Worm (Caenorhabditis elegans) whole organism, late embryonic: ENCODE measurements around the gene C23H3.2.

ENCODE experiments used
- F13H6.1 ChIP-seq: sonication (generic microtip); optimal IDR thresholded peaks from 2 replicates; lab custom pipeline; 2016; ENCODE audit warnings: missing genetic modification characterization, missing compliant biosample characterization
- K02D7.2 ChIP-seq: sonication (generic microtip); optimal IDR thresholded peaks from 2 replicates; lab custom pipeline; 2017; ENCODE audit warnings: mild to moderate bottlenecking, missing genetic modification characterization, missing compliant biosample characterization
- T23F11.4 ChIP-seq: fragments of 200-800 bp; sonication (Bioruptor generic); optimal IDR thresholded peaks from 2 replicates; lab custom pipeline; 2018; ENCODE audit warnings: mild to moderate bottlenecking, missing genetic modification characterization, missing compliant biosample characterization
- ahr-1 ChIP-seq: sonication (generic microtip); optimal IDR thresholded peaks from 2 replicates; lab custom pipeline; 2016; ENCODE audit warnings: missing genetic modification characterization, missing compliant biosample characterization
- ceh-2 ChIP-seq: sonication (generic microtip); optimal IDR thresholded peaks from 2 replicates; lab custom pipeline; 2016; ENCODE audit warnings: missing genotype, missing genetic modification characterization, missing compliant biosample characterization
- ceh-22 ChIP-seq: sonication (generic microtip); optimal IDR thresholded peaks from 2 replicates; lab custom pipeline; 2017; ENCODE audit warnings: missing biosample characterization, missing genetic modification characterization
- ceh-24 ChIP-seq: sonication (generic microtip); optimal IDR thresholded peaks from 2 replicates; lab custom pipeline; 2016; ENCODE audit warnings: mild to moderate bottlenecking, missing genetic modification characterization, missing compliant biosample characterization
- ceh-30 ChIP-seq: fragments of 150-350 bp; optimal IDR thresholded peaks from 2 replicates; lab custom pipeline; 2014; ENCODE audit warnings: missing biosample characterization, missing genetic modification characterization
- ceh-34 ChIP-seq: sonication (generic microtip); optimal IDR thresholded peaks from 2 replicates; lab custom pipeline; 2016; ENCODE audit warnings: mild to moderate bottlenecking, missing genetic modification characterization, missing compliant biosample characterization
- ceh-45 ChIP-seq: fragments of 200-800 bp; sonication (Bioruptor generic); IDR thresholded peaks from 2 replicates; pipeline ENCODE4 v1.3.6; 2022; ENCODE audit warnings: missing genetic modification reagents, missing genetic modification characterization, missing compliant biosample characterization
- ceh-48 ChIP-seq: sonication (generic microtip); optimal IDR thresholded peaks from 2 replicates; lab custom pipeline; 2016; ENCODE audit warnings: missing genetic modification characterization, inconsistent platforms, missing compliant biosample characterization
- ceh-6 ChIP-seq: fragments of 200-800 bp; sonication (Bioruptor generic); optimal IDR thresholded peaks from 2 replicates; lab custom pipeline; 2018; ENCODE audit warnings: mild to moderate bottlenecking, missing genetic modification characterization, missing compliant biosample characterization
- elt-2 ChIP-seq: sonication (generic microtip); optimal IDR thresholded peaks from 2 replicates; lab custom pipeline; 2016; ENCODE audit warnings: missing genetic modification reagents, missing genetic modification characterization, missing compliant biosample characterization
- elt-4 ChIP-seq: sonication (generic microtip); optimal IDR thresholded peaks from 2 replicates; lab custom pipeline; 2016; ENCODE audit warnings: missing genetic modification characterization, missing compliant biosample characterization
- ets-4 ChIP-seq: sonication (generic microtip); optimal IDR thresholded peaks from 2 replicates; lab custom pipeline; 2016; ENCODE audit warnings: missing genetic modification characterization, missing compliant biosample characterization
- fax-1 ChIP-seq: sonication (generic microtip); optimal IDR thresholded peaks from 2 replicates; lab custom pipeline; 2016; ENCODE audit warnings: missing genotype, missing genetic modification characterization, missing compliant biosample characterization
- fkh-6 ChIP-seq: sonication (generic microtip); optimal IDR thresholded peaks from 2 replicates; lab custom pipeline; 2016; ENCODE audit warnings: missing genetic modification characterization, missing compliant biosample characterization
- gmeb-2 ChIP-seq: sonication (generic microtip); optimal IDR thresholded peaks from 2 replicates; lab custom pipeline; 2016; ENCODE audit warnings: missing genetic modification characterization, inconsistent platforms, missing compliant biosample characterization
- hlh-13 ChIP-seq: fragments of 200-800 bp; sonication (Bioruptor generic); optimal IDR thresholded peaks from 2 replicates; lab custom pipeline; 2018; ENCODE audit warnings: mild to moderate bottlenecking, missing genetic modification characterization, missing compliant biosample characterization
- hlh-15 ChIP-seq: sonication (generic microtip); optimal IDR thresholded peaks from 2 replicates; lab custom pipeline; 2016; ENCODE audit warnings: missing genetic modification characterization, missing compliant biosample characterization
- hlh-30 ChIP-seq: sonication (generic microtip); optimal IDR thresholded peaks from 2 replicates; lab custom pipeline; 2017; ENCODE audit warnings: antibody characterized with exemption, missing genetic modification characterization, missing compliant biosample characterization; ENCODE audit not compliant: insufficient read depth
- hlh-6 ChIP-seq: sonication (generic microtip); optimal IDR thresholded peaks from 2 replicates; lab custom pipeline; 2016; ENCODE audit warnings: missing genotype, missing genetic modification characterization, missing compliant biosample characterization
- lim-6 ChIP-seq: sonication (generic microtip); optimal IDR thresholded peaks from 2 replicates; lab custom pipeline; 2016; ENCODE audit warnings: missing genetic modification characterization, missing compliant biosample characterization
- nhr-11 ChIP-seq: fragments of 150-350 bp; optimal IDR thresholded peaks from 2 replicates; lab custom pipeline; 2014; ENCODE audit warnings: missing biosample characterization, missing genetic modification characterization
- nhr-232 ChIP-seq: sonication (generic microtip); optimal IDR thresholded peaks from 2 replicates; lab custom pipeline; 2016; ENCODE audit warnings: missing genetic modification characterization, missing compliant biosample characterization
- npax-4 ChIP-seq: sonication (generic microtip); optimal IDR thresholded peaks from 2 replicates; lab custom pipeline; 2016; ENCODE audit warnings: missing genetic modification characterization, missing compliant biosample characterization
- pax-1 ChIP-seq: fragments of 150-350 bp; optimal IDR thresholded peaks from 2 replicates; lab custom pipeline; 2014; ENCODE audit warnings: missing biosample characterization, missing genetic modification characterization
- pha-2 ChIP-seq: sonication (generic microtip); optimal IDR thresholded peaks from 2 replicates; lab custom pipeline; 2017; ENCODE audit warnings: mild to moderate bottlenecking, missing genetic modification characterization, missing compliant biosample characterization
- pqm-1 ChIP-seq: sonication (generic microtip); optimal IDR thresholded peaks from 2 replicates; lab custom pipeline; 2016; ENCODE audit warnings: missing genetic modification characterization, missing compliant biosample characterization
- pros-1 ChIP-seq: fragments of 150-350 bp; optimal IDR thresholded peaks from 2 replicates; lab custom pipeline; 2014; ENCODE audit warnings: missing biosample characterization, missing genetic modification reagents, missing genetic modification characterization
- rnt-1 ChIP-seq: sonication (generic microtip); optimal IDR thresholded peaks from 2 replicates; lab custom pipeline; 2016; ENCODE audit warnings: missing genetic modification characterization, missing compliant biosample characterization
- sdc-2 ChIP-seq: sonication (generic microtip); optimal IDR thresholded peaks from 2 replicates; lab custom pipeline; 2016; ENCODE audit warnings: missing genotype, missing genetic modification characterization, missing compliant biosample characterization
- syd-9 ChIP-seq: sonication (generic microtip); optimal IDR thresholded peaks from 2 replicates; lab custom pipeline; 2016; ENCODE audit warnings: mild to moderate bottlenecking, missing genetic modification characterization, moderate library complexity, missing compliant biosample characterization
- tbx-7 ChIP-seq: sonication (generic microtip); optimal IDR thresholded peaks from 2 replicates; lab custom pipeline; 2016; ENCODE audit warnings: missing genotype, missing genetic modification characterization, missing compliant biosample characterization
- unc-42 ChIP-seq: sonication (generic microtip); optimal IDR thresholded peaks from 2 replicates; lab custom pipeline; 2016; ENCODE audit warnings: missing genotype, missing genetic modification characterization, missing compliant biosample characterization
- unc-55 ChIP-seq: sonication (generic microtip); optimal IDR thresholded peaks from 2 replicates; lab custom pipeline; 2017; ENCODE audit warnings: missing biosample characterization, missing genetic modification reagents, missing genetic modification characterization
- zip-5 ChIP-seq: sonication (generic microtip); optimal IDR thresholded peaks from 2 replicates; lab custom pipeline; 2016; ENCODE audit warnings: missing genetic modification characterization, missing compliant biosample characterization
- ztf-16 ChIP-seq: sonication (generic microtip); optimal IDR thresholded peaks from 2 replicates; lab custom pipeline; 2017; ENCODE audit warnings: missing genetic modification characterization, missing compliant biosample characterization

Gene C23H3.2

DNA sequence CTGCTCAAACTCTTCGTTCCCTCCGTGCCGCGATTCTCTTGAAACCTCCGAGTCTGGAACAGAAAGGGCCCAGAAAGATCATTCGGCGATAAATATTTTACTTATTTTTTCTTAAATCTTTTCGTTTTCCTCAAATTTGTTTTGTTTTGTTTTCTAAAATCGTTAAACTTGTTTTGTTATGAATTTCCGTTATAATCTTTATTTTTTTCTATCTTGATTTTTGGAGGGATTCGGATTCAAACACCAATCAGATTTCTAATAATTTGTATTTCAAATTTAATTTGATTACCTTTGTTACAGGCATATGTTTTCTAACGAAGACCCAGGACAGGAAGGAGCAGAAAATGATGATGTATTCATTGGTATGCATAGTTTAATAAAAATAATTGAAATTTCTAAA is 13.8 kb upstream of the C23H3.2 start, which contains the start of gene C23H3.5:
Gene C23H3.5, plus strand, starts transcription at position 301 of the 400 bp plus-strand sequence.
- TF ChIP-seq gmeb-2 (tag; lab: Kevin White, UChicago) (no peak), ceh-34 (no peak), nhr-11 (tag; lab: Kevin White, UChicago) (no peak), fax-1 (tag; lab: Kevin White, UChicago) (no peak), ceh-22 (tag; lab: Kevin White, UChicago) (no peak), nhr-232 (tag; lab: Kevin White, UChicago) (no peak), syd-9 (tag; lab: Kevin White, UChicago) (no peak), sdc-2 (tag; lab: Kevin White, UChicago) (no peak)

DNA sequence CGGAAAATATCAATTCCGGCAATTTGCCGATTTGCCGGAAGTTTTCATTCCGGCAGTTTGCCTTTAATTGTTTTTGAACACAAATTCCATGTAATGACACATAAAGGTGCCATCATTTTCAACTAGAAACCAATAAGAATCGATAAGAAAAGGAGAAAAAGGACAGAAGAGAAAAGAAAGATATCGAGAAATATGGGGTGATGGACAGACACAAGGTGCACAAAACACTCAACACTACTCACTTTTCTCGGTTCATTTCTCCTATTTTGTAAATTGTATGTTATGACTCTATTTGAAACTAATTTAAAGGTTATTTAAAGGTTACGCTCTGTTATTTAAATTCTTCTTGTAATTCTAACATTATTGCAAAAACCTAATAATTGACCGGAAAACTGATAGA is 10.3 kb upstream of the C23H3.2 start:
- no peak for TF ChIP-seq F13H6.1
- TF ChIP-seq elt-2 (tag; lab: Kevin White, UChicago), result peak; percentile 4
- TF ChIP-seq, all 69 proteins: peak for 1

DNA sequence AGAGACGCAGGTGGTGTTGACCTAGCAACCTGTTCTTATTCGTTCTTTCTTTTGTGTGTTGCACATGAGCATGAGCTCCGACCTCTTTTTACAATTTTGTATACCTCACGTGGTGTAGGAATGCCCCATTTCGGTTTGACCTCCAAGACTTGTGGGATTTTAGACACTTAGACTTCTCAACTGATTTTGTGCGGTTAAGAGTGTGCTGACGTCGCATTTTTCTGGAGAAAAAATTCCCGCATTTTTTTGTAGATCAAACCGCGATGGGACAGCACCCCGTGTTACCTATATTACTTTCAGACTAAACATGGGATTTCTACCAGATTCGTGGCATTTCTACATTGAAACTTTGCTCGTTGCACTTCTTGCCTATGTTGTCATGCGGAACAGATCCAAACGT is 9.8 kb upstream of the C23H3.2 start, which contains the start of gene sptl-1:
Gene sptl-1, plus strand, starts transcription at position 301 of the 400 bp plus-strand sequence.
- TF ChIP-seq K02D7.2 (no peak), ahr-1 (tag; lab: Kevin White, UChicago) (no peak), rnt-1 (tag; lab: Kevin White, UChicago) (no peak), unc-55 (GFP tag; lab: Kevin White, UChicago) (no peak), tbx-7 (tag; lab: Kevin White, UChicago) (no peak), npax-4 (no peak), ztf-16 (tag; lab: Kevin White, UChicago) (no peak), fkh-6 (no peak), ceh-30 (tag; lab: Kevin White, UChicago) (no peak), pqm-1 (tag; lab: Kevin White, UChicago) (no peak), pha-2 (tag; lab: Kevin White, UChicago) (no peak), ets-4 (tag; lab: Kevin White, UChicago) (no peak), unc-42 (tag; lab: Kevin White, UChicago) (no peak), ceh-22 (tag; lab: Kevin White, UChicago) (no peak), zip-5 (no peak), pros-1 (tag; lab: Kevin White, UChicago) (no peak), elt-4 (tag; lab: Kevin White, UChicago) (no peak), lim-6 (tag; lab: Kevin White, UChicago) (no peak), pax-1 (tag; lab: Kevin White, UChicago) (no peak), T23F11.4 (GFP tag; lab: Kevin White, UChicago) (no peak)

DNA sequence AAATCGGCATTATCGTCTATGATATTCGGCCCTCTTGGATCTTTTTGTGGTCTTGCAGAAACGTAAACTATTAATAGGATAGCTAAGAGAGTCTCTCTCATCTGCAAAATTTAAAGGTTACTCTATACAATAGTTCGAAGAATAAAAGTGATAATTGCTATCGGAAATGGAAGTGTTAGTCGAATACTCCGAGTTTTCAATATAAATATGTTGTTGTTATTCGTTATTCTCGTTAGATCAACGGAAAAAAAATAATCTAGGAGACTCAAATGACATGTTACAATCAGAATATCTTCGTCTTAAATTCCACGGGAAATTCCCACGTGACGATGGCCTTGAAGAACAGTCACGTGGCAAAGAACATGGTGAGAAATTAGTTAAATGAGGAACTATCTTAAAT is 5.9 kb upstream of the C23H3.2 start, which contains the start of gene tre-5:
Gene tre-5, minus strand, starts transcription at position 101 of the 400 bp plus-strand sequence.
- TF ChIP-seq hlh-30 (tag; lab: Kevin White, UChicago) (peak; percentile 25), nhr-11 (tag; lab: Kevin White, UChicago) (no peak)

DNA sequence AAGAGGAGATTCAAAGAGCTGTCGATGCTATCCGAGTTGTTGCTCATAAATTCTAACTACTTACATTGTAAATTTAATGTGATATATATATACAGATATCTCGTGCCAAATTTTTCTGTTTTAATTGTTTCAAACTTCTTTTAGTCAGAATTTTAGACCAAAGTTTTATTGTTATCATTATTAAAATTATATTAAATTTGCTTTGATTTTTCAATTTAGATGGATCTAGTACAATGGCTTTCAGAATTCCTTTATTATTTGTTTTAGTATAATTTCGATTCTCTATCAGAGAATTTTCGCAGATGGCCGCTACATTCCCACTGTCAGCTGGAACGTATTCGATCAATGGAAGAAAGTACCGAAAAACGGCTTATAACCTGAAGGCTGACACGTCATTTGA is 3.7 kb upstream of the C23H3.2 start, which contains the start of gene ascc-1:
Gene ascc-1, plus strand, starts transcription at position 301 of the 400 bp plus-strand sequence.
- TF ChIP-seq fax-1 (tag; lab: Kevin White, UChicago) (no peak), ceh-24 (no peak), ztf-16 (tag; lab: Kevin White, UChicago) (no peak), T23F11.4 (GFP tag; lab: Kevin White, UChicago) (no peak), hlh-15 (no peak), F13H6.1 (no peak), pha-2 (tag; lab: Kevin White, UChicago) (no peak), ceh-22 (tag; lab: Kevin White, UChicago) (no peak), ceh-48 (tag; lab: Kevin White, UChicago) (no peak), ceh-2 (no peak), ceh-30 (tag; lab: Kevin White, UChicago) (no peak), ceh-45 (no peak), nhr-11 (tag; lab: Kevin White, UChicago) (no peak), hlh-6 (tag; lab: Kevin White, UChicago) (no peak), ceh-6 (GFP tag; lab: Kevin White, UChicago) (no peak), zip-5 (no peak), hlh-13 (GFP tag; lab: Kevin White, UChicago) (no peak), lim-6 (tag; lab: Kevin White, UChicago) (no peak)
